Fruit fly (Drosophila melanogaster) whole organism, embryonic: ENCODE measurements around the gene dlg1.

Experiments used
- Abd-B ChIP-seq: fragments of 200-800 bp; sonication (Bioruptor generic); optimal IDR thresholded peaks from 2 replicates; lab custom pipeline; 2018; ENCODE audit warnings: missing biosample characterization, mild to moderate bottlenecking, missing genetic modification characterization, moderate library complexity
- Aef1 ChIP-seq: fragments of 200-800 bp; sonication (Bioruptor generic); IDR thresholded peaks from 3 replicates; pipeline ENCODE4 v1.3.6; 2022; ENCODE audit warnings: missing biosample characterization, missing genetic modification characterization
- Atf3 ChIP-seq: fragments of 200-800 bp; sonication (Bioruptor generic); optimal IDR thresholded peaks from 3 replicates; lab custom pipeline; 2016; ENCODE audit warnings: missing biosample characterization, missing genetic modification characterization
- Bgb ChIP-seq: fragments of 200-800 bp; sonication (Bioruptor generic); IDR thresholded peaks from 2 replicates; pipeline ENCODE4 v1.3.6; 2022; ENCODE audit warnings: missing biosample characterization, missing genetic modification characterization; ENCODE audit not compliant: partially characterized antibody
- CG10267 ChIP-seq: fragments of 200-800 bp; sonication (Bioruptor generic); optimal IDR thresholded peaks from 2 replicates; lab custom pipeline; 2018; ENCODE audit warnings: missing biosample characterization, mild to moderate bottlenecking, missing genetic modification characterization, moderate library complexity
- CG11085 ChIP-seq: fragments of 200-800 bp; sonication (Bioruptor generic); IDR thresholded peaks from 2 replicates; pipeline ENCODE4 v1.3.6; 2022; ENCODE audit warnings: missing biosample characterization, missing genetic modification characterization
- CG11093 ChIP-seq: fragments of 200-800 bp; sonication (Bioruptor generic); IDR thresholded peaks from 3 replicates; pipeline ENCODE4 v1.3.6; 2022; ENCODE audit warnings: missing biosample characterization, missing genetic modification characterization
- CG12104 ChIP-seq: fragments of 200-800 bp; sonication (Bioruptor generic); optimal IDR thresholded peaks from 3 replicates; lab custom pipeline; 2016; ENCODE audit warnings: missing biosample characterization, missing genetic modification characterization
- CG13424 ChIP-seq: fragments of 200-800 bp; sonication (Bioruptor generic); optimal IDR thresholded peaks from 2 replicates; lab custom pipeline; 2019; ENCODE audit warnings: missing biosample characterization, mild to moderate bottlenecking, missing genetic modification characterization, moderate library complexity
- CG15601 ChIP-seq: fragments of 200-800 bp; sonication (Bioruptor generic); optimal IDR thresholded peaks from 3 replicates; lab custom pipeline; 2019; ENCODE audit warnings: missing biosample characterization, mild to moderate bottlenecking, missing genetic modification characterization, moderate library complexity
- CG17186 ChIP-seq: fragments of 200-800 bp; sonication (Bioruptor generic); optimal IDR thresholded peaks from 3 replicates; lab custom pipeline; 2017; ENCODE audit warnings: missing biosample characterization, missing genetic modification reagents, missing genetic modification characterization
- CG17612 ChIP-seq: fragments of 200-800 bp; sonication (Bioruptor generic); IDR thresholded peaks from 2 replicates; pipeline ENCODE4 v1.3.6; 2022; ENCODE audit warnings: missing biosample characterization, missing genetic modification characterization
- CG18599 ChIP-seq: fragments of 200-800 bp; sonication (Bioruptor generic); optimal IDR thresholded peaks from 3 replicates; lab custom pipeline; 2017; ENCODE audit warnings: missing biosample characterization, missing genetic modification characterization, mild to moderate bottlenecking, moderate library complexity, missing genetic modification reagents
- CG2116 ChIP-seq: fragments of 200-800 bp; sonication (Bioruptor generic); optimal IDR thresholded peaks from 3 replicates; lab custom pipeline; 2018; ENCODE audit warnings: missing biosample characterization, mild to moderate bottlenecking, missing genetic modification characterization
- CG2889 ChIP-seq: fragments of 200-800 bp; sonication (Bioruptor generic); IDR thresholded peaks from 3 replicates; pipeline ENCODE4 v1.3.6; 2022; ENCODE audit warnings: missing biosample characterization, missing genetic modification characterization
- CG3163 ChIP-seq: fragments of 200-800 bp; sonication (Bioruptor generic); optimal IDR thresholded peaks from 3 replicates; lab custom pipeline; 2016; ENCODE audit warnings: missing biosample characterization, missing genetic modification characterization
- CG33213 ChIP-seq: fragments of 200-800 bp; sonication (Bioruptor generic); optimal IDR thresholded peaks from 3 replicates; lab custom pipeline; 2016; ENCODE audit warnings: missing biosample characterization, missing genetic modification characterization
- CG3407 ChIP-seq: fragments of 200-800 bp; sonication (Bioruptor generic); optimal IDR thresholded peaks from 2 replicates; lab custom pipeline; 2018; ENCODE audit warnings: missing biosample characterization, mild to moderate bottlenecking, missing genetic modification characterization
- CG4360 ChIP-seq: fragments of 200-800 bp; sonication (Bioruptor generic); IDR thresholded peaks from 2 replicates; pipeline ENCODE4 v1.3.6; 2022; ENCODE audit warnings: missing biosample characterization, missing genetic modification characterization
- CG4617 ChIP-seq: fragments of 200-800 bp; sonication (Bioruptor generic); optimal IDR thresholded peaks from 3 replicates; lab custom pipeline; 2016; ENCODE audit warnings: missing biosample characterization, missing genetic modification characterization, borderline replicate concordance
- CG4820 ChIP-seq: fragments of 200-800 bp; sonication (Bioruptor generic); optimal IDR thresholded peaks from 3 replicates; lab custom pipeline; 2016; ENCODE audit warnings: missing biosample characterization, missing genetic modification characterization
- CG7745 ChIP-seq: fragments of 200-800 bp; sonication (Bioruptor generic); optimal IDR thresholded peaks from 2 replicates; lab custom pipeline; 2018; ENCODE audit warnings: missing biosample characterization, mild to moderate bottlenecking, missing genetic modification characterization, moderate library complexity
- CG8281 ChIP-seq: fragments of 200-800 bp; sonication (Bioruptor generic); optimal IDR thresholded peaks from 2 replicates; lab custom pipeline; 2018; ENCODE audit warnings: missing biosample characterization, mild to moderate bottlenecking, missing genetic modification characterization, moderate library complexity
- CTCF ChIP-seq: fragments of 200-800 bp; sonication (Bioruptor generic); optimal IDR thresholded peaks from 2 replicates; lab custom pipeline; 2017; ENCODE audit warnings: missing biosample characterization, mild to moderate bottlenecking, missing genetic modification characterization, moderate library complexity
- Chrac-16 ChIP-seq: fragments of 200-800 bp; sonication (Bioruptor generic); optimal IDR thresholded peaks from 3 replicates; lab custom pipeline; 2016; ENCODE audit warnings: missing biosample characterization, missing genetic modification characterization
- CoRest ChIP-seq: fragments of 200-800 bp; sonication (Bioruptor generic); optimal IDR thresholded peaks from 3 replicates; lab custom pipeline; 2018; ENCODE audit warnings: missing biosample characterization, mild to moderate bottlenecking, missing genetic modification characterization, moderate library complexity
- Dek ChIP-seq: fragments of 200-800 bp; sonication (Bioruptor generic); optimal IDR thresholded peaks from 3 replicates; lab custom pipeline; 2019; ENCODE audit warnings: missing biosample characterization, mild to moderate bottlenecking, missing genetic modification characterization, moderate library complexity
- Dip3 ChIP-seq: fragments of 200-800 bp; sonication (Bioruptor generic); optimal IDR thresholded peaks from 3 replicates; lab custom pipeline; 2016; ENCODE audit warnings: missing biosample characterization, missing genetic modification characterization
- Ets65A ChIP-seq: fragments of 200-800 bp; sonication (Bioruptor generic); peaks from one replicate; lab custom pipeline; 2016; ENCODE audit warnings: missing biosample characterization, missing genetic modification characterization
- Hr51 ChIP-seq, 2 experiments: fragments of 200-800 bp; sonication (Bioruptor generic); optimal IDR thresholded peaks; 2 replicates in 1 of 2; 3 replicates in 1 of 2; lab custom pipeline; 2016 to 2018; ENCODE audit warnings: missing biosample characterization in 2 of 2, missing genetic modification characterization in 2 of 2, mild to moderate bottlenecking in 1 of 2, moderate library complexity in 1 of 2
- Mrtf ChIP-seq: fragments of 200-800 bp; sonication (Bioruptor generic); IDR thresholded peaks from 3 replicates; pipeline ENCODE4 v1.3.6; 2022; ENCODE audit warnings: missing biosample characterization, missing genetic modification characterization
- Myb ChIP-seq: fragments of 200-800 bp; sonication (Bioruptor generic); optimal IDR thresholded peaks from 2 replicates; lab custom pipeline; 2016; ENCODE audit warnings: missing biosample characterization, missing genetic modification characterization
- Sox100B ChIP-seq: fragments of 200-800 bp; sonication (Bioruptor generic); optimal IDR thresholded peaks from 3 replicates; lab custom pipeline; 2018; ENCODE audit warnings: missing biosample characterization, mild to moderate bottlenecking, missing genetic modification characterization
- Vsx1 ChIP-seq: fragments of 200-800 bp; sonication (Bioruptor generic); optimal IDR thresholded peaks from 2 replicates; lab custom pipeline; 2017; ENCODE audit warnings: missing biosample characterization, mild to moderate bottlenecking, missing genetic modification characterization, missing genetic modification reagents
- Xrp1 ChIP-seq: fragments of 200-800 bp; sonication (Bioruptor generic); IDR thresholded peaks from 2 replicates; pipeline ENCODE4 v1.3.6; 2022; ENCODE audit warnings: missing biosample characterization, missing genetic modification characterization
- ato ChIP-seq: fragments of 200-800 bp; sonication (Bioruptor generic); IDR thresholded peaks from 2 replicates; pipeline ENCODE4 v1.3.6; 2022; ENCODE audit warnings: missing biosample characterization, missing genetic modification characterization; ENCODE audit not compliant: partially characterized antibody
- bigmax ChIP-seq: fragments of 200-800 bp; sonication (Bioruptor generic); optimal IDR thresholded peaks from 2 replicates; lab custom pipeline; 2018; ENCODE audit warnings: missing biosample characterization, mild to moderate bottlenecking, missing genetic modification characterization
- cwo ChIP-seq: fragments of 200-800 bp; sonication (Bioruptor generic); optimal IDR thresholded peaks from 3 replicates; lab custom pipeline; 2017; ENCODE audit warnings: missing biosample characterization, missing genetic modification characterization, mild to moderate bottlenecking, moderate library complexity, missing genetic modification reagents
- dm ChIP-seq: fragments of 200-800 bp; sonication (Bioruptor generic); optimal IDR thresholded peaks from 3 replicates; lab custom pipeline; 2016; ENCODE audit warnings: missing biosample characterization, missing genetic modification characterization
- exex ChIP-seq: fragments of 200-800 bp; sonication (Bioruptor generic); optimal IDR thresholded peaks from 4 replicates; lab custom pipeline; 2018; ENCODE audit warnings: missing biosample characterization, mild to moderate bottlenecking, missing genetic modification characterization, moderate library complexity
- mld ChIP-seq: fragments of 200-800 bp; sonication (Bioruptor generic); IDR thresholded peaks from 3 replicates; pipeline ENCODE4 v1.3.6; 2022; ENCODE audit warnings: missing biosample characterization, missing genetic modification characterization; ENCODE audit not compliant: partially characterized antibody
- nerfin-1 ChIP-seq: fragments of 200-800 bp; sonication (Bioruptor generic); optimal IDR thresholded peaks from 3 replicates; lab custom pipeline; 2019; ENCODE audit warnings: missing biosample characterization, mild to moderate bottlenecking, missing genetic modification characterization, moderate library complexity
- nerfin-2 ChIP-seq: fragments of 200-800 bp; sonication (Bioruptor generic); IDR thresholded peaks from 2 replicates; pipeline ENCODE4 v1.3.6; 2022; ENCODE audit warnings: missing biosample characterization, missing genetic modification characterization; ENCODE audit not compliant: partially characterized antibody
- org-1 ChIP-seq: fragments of 200-800 bp; sonication (Bioruptor generic); optimal IDR thresholded peaks from 2 replicates; lab custom pipeline; 2017; ENCODE audit warnings: missing biosample characterization, missing genetic modification characterization
- peb ChIP-seq: fragments of 200-800 bp; sonication (Bioruptor generic); IDR thresholded peaks from 2 replicates; pipeline ENCODE4 v1.3.6; 2022; ENCODE audit warnings: missing biosample characterization, missing genetic modification characterization
- pho ChIP-seq: fragments of 200-800 bp; sonication (Bioruptor generic); optimal IDR thresholded peaks from 2 replicates; lab custom pipeline; 2016; ENCODE audit warnings: missing biosample characterization, missing genetic modification characterization
- tap ChIP-seq: fragments of 200-800 bp; optimal IDR thresholded peaks from 3 replicates; lab custom pipeline; 2019; ENCODE audit warnings: missing biosample characterization, mild to moderate bottlenecking, missing genetic modification characterization, moderate library complexity
- toy ChIP-seq: fragments of 200-800 bp; sonication (Bioruptor generic); IDR thresholded peaks from 2 replicates; pipeline ENCODE4 v1.3.6; 2022; ENCODE audit warnings: missing biosample characterization, missing genetic modification characterization
- unc-4 ChIP-seq: fragments of 200-800 bp; sonication (Bioruptor generic); IDR thresholded peaks from 2 replicates; pipeline ENCODE4 v1.3.6; 2022; ENCODE audit warnings: missing biosample characterization, missing genetic modification characterization; ENCODE audit not compliant: partially characterized antibody
- wor ChIP-seq: fragments of 200-800 bp; sonication (Bioruptor generic); IDR thresholded peaks from 2 replicates; pipeline ENCODE4 v1.3.6; 2022; ENCODE audit warnings: missing biosample characterization, missing genetic modification characterization

Gene dlg1

DNA sequence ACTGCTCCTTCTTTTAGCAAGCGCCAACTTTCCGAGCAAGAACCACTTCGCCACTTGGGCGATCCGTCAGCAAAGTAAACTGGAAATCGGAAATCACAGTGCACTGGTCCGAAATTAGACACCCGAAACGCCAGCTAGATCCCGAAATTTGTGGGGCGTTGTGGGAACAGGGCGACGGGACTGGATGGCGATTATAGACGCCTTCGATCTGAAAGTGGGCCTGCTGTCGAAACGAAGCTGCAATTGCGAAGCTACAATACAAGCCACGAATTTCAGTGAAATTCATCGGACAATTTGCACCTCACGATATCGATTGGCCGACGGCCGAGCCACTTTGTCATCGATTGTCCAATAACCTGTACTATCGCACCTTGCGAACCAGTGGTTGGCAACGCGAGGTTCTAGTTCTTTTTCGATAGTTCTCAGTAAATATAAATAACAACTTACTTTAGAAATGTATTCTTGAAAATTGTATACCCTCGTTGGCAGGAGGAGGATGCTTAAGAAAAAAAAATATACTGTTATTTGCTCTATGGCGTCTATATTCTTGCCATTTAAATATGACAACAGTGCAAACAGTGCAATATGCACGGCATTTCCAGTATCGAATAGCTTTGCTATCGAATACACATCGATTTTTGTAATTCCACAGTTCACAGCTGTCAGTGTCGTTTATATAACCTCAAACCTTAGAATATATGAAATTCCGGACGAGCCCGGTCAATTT, 1.5 kb upstream of the dlg1 start, which contains the start of the genes hop and Tim8 (continued):
- TF ChIP-seq Bgb (peak; percentile 90), CG18599 (no peak), CG12104 (GFP tag; lab: Kevin White, UChicago) (no peak), tap (tag; lab: Kevin White, UChicago) (no peak), CG13424 (tag; lab: Kevin White, UChicago) (no peak), CG33213 (GFP tag; lab: Kevin White, UChicago) (no peak), CG11085 (GFP tag; lab: Robert Waterston, UW) (no peak), CG17612 (GFP tag; lab: Robert Waterston, UW) (no peak), CG10267 (tag; lab: Kevin White, UChicago) (peak; percentile 41), Vsx1 (GFP tag; lab: Kevin White, UChicago) (no peak), Chrac-16 (GFP tag; lab: Kevin White, UChicago) (no peak), dm (peak; percentile 46), CoRest (tag; lab: Kevin White, UChicago) (peak; percentile 19), Xrp1 (GFP tag; lab: Robert Waterston, UW) (no peak), Aef1 (no peak), bigmax (peak; percentile 94), wor (GFP tag; lab: Robert Waterston, UW) (no peak), Ets65A (GFP tag; lab: Kevin White, UChicago) (peak; percentile 59), unc-4 (GFP tag; lab: Robert Waterston, UW) (peak; percentile 85), Mrtf (GFP tag; lab: Robert Waterston, UW) (no peak), CG2116 (peak; percentile 74), Sox100B (GFP tag; lab: Kevin White, UChicago) (no peak), CG8281 (no peak), CG4617 (peak; percentile 58), exex (tag; lab: Kevin White, UChicago) (no peak), CG4360 (GFP tag; lab: Robert Waterston, UW) (no peak), Abd-B (GFP tag; lab: Kevin White, UChicago) (no peak), org-1 (GFP tag; lab: Kevin White, UChicago) (no peak), CG4820 (GFP tag; lab: Kevin White, UChicago) (no peak), Myb (GFP tag; lab: Kevin White, UChicago) (no peak), Dek (no peak), ato (GFP tag; lab: Robert Waterston, UW) (peak; percentile 96), cwo (GFP tag; lab: Kevin White, UChicago) (no peak), Hr51 (GFP tag; optimal IDR thresholded peaks at IDR 0.05; lab: Kevin White, UChicago) (no peak), mld (GFP tag; lab: Robert Waterston, UW) (peak; percentile 85), CG3407 (GFP tag; lab: Kevin White, UChicago) (no peak), Atf3 (no peak), CTCF (GFP tag; lab: Kevin White, UChicago) (no peak), CG3163 (no peak), CG7745 (tag; lab: Kevin White, UChicago) (no peak), peb (GFP tag; lab: Robert Waterston, UW) (no peak), CG2889 (GFP tag; lab: Robert Waterston, UW) (no peak), pho (peak; percentile 2), CG15601 (no peak), Dip3 (no peak), nerfin-2 (GFP tag; lab: Robert Waterston, UW) (peak; percentile 93), nerfin-1 (tag; lab: Kevin White, UChicago) (no peak), CG11093 (no peak), CG17186 (peak; percentile 50), toy (GFP tag; lab: Robert Waterston, UW) (no peak)
